Worm (Caenorhabditis elegans) whole organism, dauer: ENCODE data around the gene jmjd-1.1.

Source experiments
- unc-62 ChIP-seq: sonication (generic microtip); optimal IDR thresholded peaks from 2 replicates; lab custom pipeline; 2017; ENCODE audit warnings: missing biosample characterization, missing genetic modification reagents, missing genetic modification characterization

jmjd-1.1 gene

DNA sequence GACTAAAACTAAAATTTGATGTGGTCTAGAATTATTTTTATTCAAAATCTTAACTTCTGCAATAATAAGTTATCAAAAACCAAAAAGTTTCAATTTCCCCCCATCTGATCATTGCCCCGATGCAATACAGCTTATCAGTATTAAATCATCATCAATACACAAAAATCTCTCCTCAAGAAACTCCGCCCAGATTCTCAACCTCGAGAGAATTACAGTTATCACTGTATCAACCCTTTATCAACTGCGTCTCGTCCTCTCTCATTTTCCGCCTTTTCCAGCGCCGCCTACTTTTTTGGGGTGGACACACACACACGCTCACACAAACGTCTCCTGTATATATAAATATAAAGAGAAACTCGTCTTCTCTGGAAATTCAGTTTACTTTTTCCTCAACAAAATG is 36.0 kb downstream of the jmjd-1.1 start, which contains the start of gene T27D12.1:
Gene T27D12.1, plus strand, starts transcription at position 301 of the 400 bp plus-strand sequence.
- no peak for TF ChIP-seq unc-62 (GFP tag; lab: Kevin White, UChicago)

DNA sequence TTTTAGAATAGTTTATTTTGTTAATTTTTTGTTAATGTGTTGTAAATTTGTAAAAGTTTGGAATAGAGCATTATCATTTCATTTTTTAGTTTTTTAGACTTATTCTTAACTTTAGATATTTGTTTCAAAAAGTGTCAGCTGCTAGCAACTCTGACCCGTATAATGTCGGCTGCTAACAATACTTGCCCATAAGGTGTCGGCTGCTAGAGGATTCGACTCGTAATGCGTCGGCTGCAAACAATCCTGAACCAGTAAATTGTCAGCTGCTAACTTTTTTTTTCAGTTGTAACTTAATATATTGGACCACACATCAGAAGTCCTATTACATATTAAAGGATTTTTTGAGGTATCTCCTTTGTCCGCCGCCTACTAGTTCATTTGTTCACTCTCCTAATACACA is 36.4 kb downstream of the jmjd-1.1 start:
- TF ChIP-seq unc-62 (GFP tag; lab: Kevin White, UChicago) = no peak

DNA sequence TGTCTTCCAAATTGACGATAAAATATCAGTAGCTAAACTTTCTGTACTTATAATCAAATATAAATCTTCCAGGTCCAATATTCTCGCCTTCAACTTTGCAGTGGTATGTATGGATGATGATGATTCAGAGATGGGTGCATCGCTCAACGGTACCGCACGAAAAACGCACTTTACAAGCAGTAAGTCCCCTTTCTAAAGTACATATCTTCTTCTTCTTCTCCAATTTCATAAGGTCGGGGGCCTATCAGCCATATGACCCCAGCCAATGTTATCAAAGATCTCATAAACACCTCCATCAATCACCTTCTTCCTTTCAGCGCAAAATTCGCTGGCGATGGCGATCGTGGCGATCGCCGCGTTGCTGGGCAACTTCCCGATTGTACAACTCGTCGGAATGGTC is 37.1 kb downstream of the jmjd-1.1 start:
- TF ChIP-seq unc-62 (GFP tag; lab: Kevin White, UChicago) = no peak

DNA sequence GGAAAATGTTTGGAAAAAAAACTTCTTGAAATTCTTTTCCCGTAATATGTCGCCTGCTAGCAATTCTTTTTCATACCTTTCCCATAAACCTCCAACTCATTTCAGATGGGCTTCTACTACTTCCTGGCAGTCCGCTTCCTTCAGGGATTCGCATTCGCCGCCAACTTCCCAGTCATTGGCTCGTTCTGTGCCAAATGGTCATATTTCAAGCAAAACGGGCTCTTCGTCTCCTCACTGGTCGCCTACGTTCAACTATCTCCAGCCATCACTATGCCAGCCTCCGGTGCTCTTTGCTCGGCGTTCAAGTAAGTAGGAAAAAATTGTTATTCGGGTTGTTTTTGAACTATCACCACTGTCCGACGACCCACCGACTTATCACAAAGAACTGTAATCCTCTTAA is 37.7 kb downstream of the jmjd-1.1 start:
- TF ChIP-seq unc-62 (GFP tag; lab: Kevin White, UChicago) = no peak

DNA sequence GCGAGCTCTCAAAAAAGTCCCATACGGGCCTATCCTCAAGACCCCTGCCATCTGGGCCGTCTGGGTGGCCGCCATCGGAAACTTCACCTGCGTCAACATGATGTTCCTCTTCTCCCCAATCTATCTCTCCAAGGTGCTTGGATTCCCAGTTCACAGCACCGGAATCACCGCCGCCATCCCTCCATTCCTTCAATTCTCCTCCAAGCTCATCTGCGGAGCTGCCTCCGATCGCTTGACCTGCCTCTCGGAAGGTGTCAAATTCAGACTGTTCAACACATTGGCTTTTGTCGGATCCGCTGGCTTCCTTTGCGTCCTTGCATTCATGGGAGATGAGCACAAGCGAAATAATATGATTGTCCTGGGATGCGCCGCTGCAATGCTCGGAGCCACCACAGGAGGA is 38.6 kb downstream of the jmjd-1.1 start:
- no peak for TF ChIP-seq unc-62 (GFP tag; lab: Kevin White, UChicago)

DNA sequence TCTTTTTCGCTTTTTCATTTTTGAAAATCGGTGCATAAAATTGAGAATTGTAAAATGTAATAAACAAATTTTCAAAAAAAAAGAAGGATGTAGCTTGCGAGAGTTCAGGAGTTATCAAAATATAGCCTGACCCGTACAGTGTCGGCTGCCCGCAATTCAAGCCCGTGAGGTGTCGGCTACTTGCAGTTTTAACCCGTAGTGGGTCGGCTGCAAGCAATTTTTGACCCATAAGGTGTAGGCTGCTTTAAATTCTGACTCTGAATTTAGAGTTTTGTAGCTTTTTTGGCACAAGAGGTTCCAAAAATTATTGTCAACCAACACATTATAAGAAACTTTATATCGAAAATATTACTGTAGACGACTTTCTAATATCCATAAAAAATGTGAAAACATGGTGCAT is 39.6 kb downstream of the jmjd-1.1 start:
- no peak for TF ChIP-seq unc-62 (GFP tag; lab: Kevin White, UChicago)

DNA sequence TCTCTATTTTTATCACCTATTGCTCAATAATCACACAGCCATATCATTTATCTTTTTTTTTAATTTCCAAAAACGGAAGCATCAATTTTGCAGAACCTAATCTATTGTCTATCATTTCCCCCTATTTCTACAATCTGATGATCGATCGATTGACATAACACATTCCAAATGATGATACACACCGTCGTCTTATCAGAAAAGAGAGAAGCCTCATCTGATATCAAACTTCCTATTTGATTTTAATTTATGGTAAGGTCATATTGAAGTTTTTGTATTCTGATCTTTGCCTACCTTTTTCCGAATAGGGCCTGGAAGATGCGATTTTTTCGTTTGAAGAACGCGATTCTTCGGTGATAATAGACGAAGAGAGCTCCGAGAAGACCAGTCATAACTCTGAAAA is 43.2 kb downstream of the jmjd-1.1 start:
- no peak for TF ChIP-seq unc-62 (GFP tag; lab: Kevin White, UChicago)

DNA sequence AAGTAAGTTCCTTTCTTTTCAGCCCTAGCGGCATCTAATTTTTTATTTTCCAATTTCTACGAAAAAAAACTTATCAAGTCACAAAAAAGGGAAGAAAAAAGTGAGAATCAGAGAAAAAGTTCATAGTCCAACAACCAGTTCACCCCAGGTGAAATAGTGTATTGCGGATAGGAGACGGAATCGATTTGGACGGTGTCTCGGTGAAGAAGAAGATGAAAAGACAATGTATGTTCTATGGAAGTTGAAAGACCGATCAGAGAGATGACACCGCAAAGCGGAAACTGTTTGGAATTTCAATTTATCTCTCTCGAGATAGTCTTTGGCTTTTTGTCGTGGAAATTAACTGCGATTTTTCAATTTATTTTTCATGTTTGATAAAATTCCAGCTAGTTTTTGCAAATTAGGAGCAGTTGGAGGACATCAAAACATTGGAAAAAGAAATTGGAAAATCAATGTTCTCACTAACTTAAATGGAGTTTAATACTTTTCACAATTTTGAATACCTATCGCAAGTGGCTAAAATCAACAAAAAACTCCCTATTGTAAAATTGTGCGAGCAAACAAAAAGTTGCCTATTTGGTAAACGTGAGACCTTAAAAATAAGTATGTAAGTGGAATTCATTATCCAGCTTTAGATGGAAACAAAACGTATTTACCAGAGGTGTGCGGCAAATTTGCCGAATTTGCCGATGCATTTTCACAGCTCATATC is 46.0 kb downstream of the jmjd-1.1 start:
- no peak for TF ChIP-seq unc-62 (GFP tag; lab: Kevin White, UChicago)

DNA sequence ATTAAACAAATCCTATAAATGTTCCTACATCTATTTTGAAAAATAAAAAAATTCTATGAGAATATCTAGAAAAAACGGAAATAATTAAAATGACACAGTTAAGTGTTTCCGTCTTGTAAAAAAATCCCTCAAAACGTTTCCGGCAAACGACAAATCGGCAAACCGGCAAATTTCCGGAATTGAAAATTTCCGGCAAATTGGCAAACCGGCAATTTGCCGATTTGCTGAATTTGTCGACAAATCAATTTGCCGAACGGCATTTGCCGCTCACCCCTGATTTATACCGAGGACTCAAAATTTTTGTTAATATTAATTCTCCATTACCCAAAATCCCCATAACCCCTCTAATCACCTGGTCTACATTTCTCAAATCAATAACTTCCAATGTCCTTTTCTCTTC is 46.8 kb downstream of the jmjd-1.1 start:
- TF ChIP-seq unc-62 (GFP tag; lab: Kevin White, UChicago) = no peak

DNA sequence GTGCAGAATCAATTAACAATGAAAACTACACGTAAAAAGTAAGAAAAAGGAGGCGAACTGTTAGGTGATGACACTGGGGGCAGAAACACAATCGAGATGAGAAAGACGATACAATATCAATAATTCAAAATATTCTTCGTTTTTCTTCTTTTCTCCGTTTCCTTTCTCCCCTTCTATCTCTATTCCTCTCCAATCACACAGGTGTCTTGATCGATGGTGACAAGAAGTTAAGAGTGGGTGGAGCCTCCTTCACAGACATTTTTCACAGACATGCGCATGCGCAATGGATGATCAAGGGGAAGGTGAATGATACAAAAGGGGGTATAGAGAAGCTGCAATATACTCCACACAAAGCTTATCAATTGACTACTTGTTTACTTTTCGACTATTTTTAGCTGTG is 48.4 kb downstream of the jmjd-1.1 start:
- no peak for TF ChIP-seq unc-62 (GFP tag; lab: Kevin White, UChicago)

DNA sequence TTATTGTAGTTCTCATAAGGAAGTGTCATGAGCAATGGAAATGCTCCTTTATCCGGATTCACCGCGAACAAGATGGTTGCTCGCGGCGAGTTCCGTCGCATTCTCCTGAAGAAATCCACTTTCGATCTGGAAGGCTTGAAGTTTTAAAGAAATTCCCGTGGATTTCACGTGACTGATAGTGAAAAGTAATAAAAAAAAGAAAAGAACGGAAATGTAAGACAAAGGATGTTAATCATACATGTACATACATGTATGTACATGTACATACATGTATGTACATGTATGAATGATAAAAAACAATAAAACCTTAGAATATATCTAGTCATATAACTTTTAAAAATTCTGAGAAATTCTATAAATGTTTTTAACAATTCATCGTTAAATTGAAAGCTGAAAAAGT is 50.0 kb downstream of the jmjd-1.1 start, which contains the start of gene clh-1:
Gene clh-1, minus strand, starts transcription at position 101 of the 400 bp plus-strand sequence.
- no peak for TF ChIP-seq unc-62 (GFP tag; lab: Kevin White, UChicago)
